Worm (Caenorhabditis elegans) whole organism, L4 larva: ENCODE results near the gene sru-35.

Experiments
- F10B5.3 ChIP-seq: sonication (generic microtip); optimal IDR thresholded peaks from 2 replicates; lab custom pipeline; 2016; ENCODE audit warnings: mild to moderate bottlenecking, missing genetic modification characterization, missing compliant biosample characterization
- F26F4.8 ChIP-seq: fragments of 200-800 bp; sonication (Bioruptor generic); conservative IDR thresholded peaks from 2 replicates; pipeline ENCODE4 v1.3.6; 2022; ENCODE audit warnings: missing genetic modification characterization, missing compliant biosample characterization
- F37D6.2 ChIP-seq: sonication (generic microtip); optimal IDR thresholded peaks from 2 replicates; lab custom pipeline; 2016; ENCODE audit warnings: mild to moderate bottlenecking, missing genetic modification characterization, missing compliant biosample characterization
- F44E2.7 ChIP-seq: fragments of 200-800 bp; sonication (Bioruptor generic); IDR thresholded peaks from 2 replicates; pipeline ENCODE4 v2.1.2; 2022; ENCODE audit warnings: missing genetic modification characterization, missing compliant biosample characterization
- Y105C5A.15 ChIP-seq: fragments of 200-800 bp; sonication (Bioruptor generic); IDR thresholded peaks from 2 replicates; pipeline ENCODE4 v1.3.6; 2022; ENCODE audit warnings: missing genetic modification characterization, missing compliant biosample characterization
- Y5F2A.4 ChIP-seq: fragments of 200-800 bp; sonication (Bioruptor generic); optimal IDR thresholded peaks from 2 replicates; lab custom pipeline; 2018; ENCODE audit warnings: mild to moderate bottlenecking, missing genetic modification characterization, missing compliant biosample characterization
- Y75B8A.6 ChIP-seq: fragments of 200-800 bp; sonication (Bioruptor generic); IDR thresholded peaks from 2 replicates; pipeline ENCODE4 v1.3.6; 2022; ENCODE audit warnings: missing genetic modification reagents, missing genetic modification characterization, missing compliant biosample characterization
- ZK546.5 ChIP-seq, 2 experiments: sonication (generic microtip); optimal IDR thresholded peaks; 2 replicates each; lab custom pipeline; 2017; ENCODE audit warnings: missing biosample characterization in 2 of 2, missing genetic modification characterization in 2 of 2
- ama-1 ChIP-seq: fragments of 150-350 bp; optimal IDR thresholded peaks from 2 replicates; lab custom pipeline; 2014; ENCODE audit warnings: inconsistent platforms, mixed read lengths
- ceh-28 ChIP-seq: fragments of 150-350 bp; optimal IDR thresholded peaks from 2 replicates; lab custom pipeline; 2014; ENCODE audit warnings: missing biosample characterization, missing genetic modification reagents, missing genetic modification characterization
- ceh-32 ChIP-seq: sonication (generic microtip); optimal IDR thresholded peaks from 2 replicates; lab custom pipeline; 2016; ENCODE audit warnings: mild to moderate bottlenecking, missing genetic modification characterization, missing compliant biosample characterization; ENCODE audit not compliant: poor library complexity
- ceh-44 ChIP-seq: fragments of 200-800 bp; sonication (Bioruptor generic); IDR thresholded peaks from 2 replicates; pipeline ENCODE4 v1.3.6; 2022; ENCODE audit warnings: missing genetic modification reagents, missing genetic modification characterization, missing compliant biosample characterization
- ceh-82 ChIP-seq: sonication (generic microtip); optimal IDR thresholded peaks from 2 replicates; lab custom pipeline; 2017; ENCODE audit warnings: missing biosample characterization, missing genetic modification characterization
- ces-1 ChIP-seq: fragments of 150-350 bp; sonication (generic microtip); optimal IDR thresholded peaks from 4 replicates; lab custom pipeline; 2014; ENCODE audit warnings: missing biosample characterization, missing genetic modification reagents, missing genetic modification characterization
- ctbp-1 ChIP-seq: fragments of 200-800 bp; sonication (Bioruptor generic); IDR thresholded peaks from 2 replicates; pipeline ENCODE4 v1.3.6; 2022; ENCODE audit warnings: missing genetic modification reagents, missing genetic modification characterization, missing compliant biosample characterization
- daf-8 ChIP-seq: fragments of 200-800 bp; sonication (Bioruptor generic); IDR thresholded peaks from 2 replicates; pipeline ENCODE4 v1.3.6; 2022; ENCODE audit warnings: missing genetic modification characterization, missing compliant biosample characterization
- dpl-1 ChIP-seq: fragments of 150-350 bp; optimal IDR thresholded peaks from 2 replicates; lab custom pipeline; 2014; ENCODE audit warnings: missing biosample characterization, missing genetic modification reagents, missing genetic modification characterization
- egl-27 ChIP-seq: sonication (generic microtip); optimal IDR thresholded peaks from 3 replicates; lab custom pipeline; 2017; ENCODE audit warnings: missing biosample characterization, missing genetic modification reagents, missing genetic modification characterization
- egl-43 ChIP-seq: fragments of 200-800 bp; sonication (Bioruptor generic); IDR thresholded peaks from 2 replicates; pipeline ENCODE4 v1.3.6; 2022; ENCODE audit warnings: missing genetic modification reagents, missing genetic modification characterization, missing compliant biosample characterization
- fkh-10 ChIP-seq: fragments of 150-350 bp; optimal IDR thresholded peaks from 2 replicates; lab custom pipeline; 2014; ENCODE audit warnings: missing biosample characterization, missing genetic modification reagents, missing genetic modification characterization
- fos-1 ChIP-seq: fragments of 150-350 bp; optimal IDR thresholded peaks from 2 replicates; lab custom pipeline; 2014; ENCODE audit warnings: missing biosample characterization, missing genetic modification characterization
- gei-8 ChIP-seq: fragments of 200-800 bp; sonication (Bioruptor generic); optimal IDR thresholded peaks from 2 replicates; lab custom pipeline; 2018; ENCODE audit warnings: mild to moderate bottlenecking, missing genetic modification characterization, missing compliant biosample characterization
- hif-1 ChIP-seq, 2 experiments: sonication (generic microtip); optimal IDR thresholded peaks; 2 replicates each; lab custom pipeline; 2016 to 2017; ENCODE audit warnings: missing compliant biosample characterization in 2 of 2, missing genetic modification characterization in 2 of 2, missing genetic modification reagents in 2 of 2, missing genotype in 2 of 2, mild to moderate bottlenecking in 1 of 2
- hlh-11 ChIP-seq: fragments of 200-800 bp; sonication (Bioruptor generic); optimal IDR thresholded peaks from 2 replicates; lab custom pipeline; 2018; ENCODE audit warnings: mild to moderate bottlenecking, missing genetic modification characterization, missing compliant biosample characterization
- jun-1 ChIP-seq: fragments of 150-350 bp; optimal IDR thresholded peaks from 2 replicates; lab custom pipeline; 2014; ENCODE audit warnings: missing biosample characterization, missing genetic modification reagents, missing genetic modification characterization
- lim-7 ChIP-seq: fragments of 200-800 bp; sonication (Bioruptor generic); IDR thresholded peaks from 2 replicates; pipeline ENCODE4 v1.3.6; 2022; ENCODE audit warnings: missing genetic modification characterization, missing compliant biosample characterization
- lin-13 ChIP-seq: fragments of 150-350 bp; optimal IDR thresholded peaks from 2 replicates; lab custom pipeline; 2014; ENCODE audit warnings: missing biosample characterization, missing genetic modification reagents, missing genetic modification characterization
- lin-29 ChIP-seq: fragments of 200-800 bp; sonication (Bioruptor generic); IDR thresholded peaks from 2 replicates; pipeline ENCODE4 v1.3.6; 2022; ENCODE audit warnings: missing genetic modification reagents, missing genetic modification characterization, missing compliant biosample characterization
- lir-3 ChIP-seq: sonication (generic microtip); optimal IDR thresholded peaks from 2 replicates; lab custom pipeline; 2016; ENCODE audit warnings: mild to moderate bottlenecking, missing genetic modification characterization, missing compliant biosample characterization
- madf-9 ChIP-seq: fragments of 200-800 bp; sonication (Bioruptor generic); conservative IDR thresholded peaks from 2 replicates; pipeline ENCODE4 v1.3.6; 2022; ENCODE audit warnings: missing genetic modification reagents, missing genetic modification characterization, missing compliant biosample characterization
- mdl-1 ChIP-seq, 2 experiments: fragments of 150-350 bp in 1 of 2; sonication (generic microtip) in 1 of 2; optimal IDR thresholded peaks; 2 replicates each; lab custom pipeline; 2014 to 2017; ENCODE audit warnings: missing biosample characterization in 2 of 2, missing genetic modification characterization in 2 of 2
- mdt-29 ChIP-seq: fragments of 200-800 bp; sonication (Bioruptor generic); IDR thresholded peaks from 2 replicates; pipeline ENCODE4 v1.3.6; 2022; ENCODE audit warnings: missing genetic modification reagents, missing genetic modification characterization, missing compliant biosample characterization
- mep-1 ChIP-seq: fragments of 150-350 bp; sonication (generic microtip); optimal IDR thresholded peaks from 3 replicates; lab custom pipeline; 2014; ENCODE audit warnings: missing biosample characterization, missing genetic modification characterization
- mxl-3 ChIP-seq: fragments of 200-800 bp; sonication (Bioruptor generic); optimal IDR thresholded peaks from 2 replicates; lab custom pipeline; 2018; ENCODE audit warnings: mild to moderate bottlenecking, missing genetic modification characterization, missing compliant biosample characterization
- nhr-10 ChIP-seq: fragments of 150-350 bp; optimal IDR thresholded peaks from 2 replicates; lab custom pipeline; 2014; ENCODE audit warnings: missing biosample characterization, missing genetic modification characterization
- nhr-237 ChIP-seq: sonication (generic microtip); optimal IDR thresholded peaks from 2 replicates; lab custom pipeline; 2017; ENCODE audit warnings: missing biosample characterization, missing genetic modification characterization
- nhr-42 ChIP-seq: fragments of 200-800 bp; sonication (Bioruptor generic); IDR thresholded peaks from 2 replicates; pipeline ENCODE4 v1.3.6; 2022; ENCODE audit warnings: missing genetic modification characterization, missing compliant biosample characterization
- nhr-6 ChIP-seq: fragments of 150-350 bp; optimal IDR thresholded peaks from 2 replicates; lab custom pipeline; 2014; ENCODE audit warnings: missing biosample characterization, missing genetic modification characterization
- nhr-77 ChIP-seq: fragments of 150-350 bp; optimal IDR thresholded peaks from 2 replicates; lab custom pipeline; 2014; ENCODE audit warnings: missing biosample characterization, missing genetic modification characterization
- php-3 ChIP-seq: fragments of 200-800 bp; sonication (Bioruptor generic); IDR thresholded peaks from 2 replicates; pipeline ENCODE4 v1.3.6; 2022; ENCODE audit warnings: missing genetic modification reagents, missing genetic modification characterization, missing compliant biosample characterization
- pqm-1 ChIP-seq: sonication (generic microtip); optimal IDR thresholded peaks from 2 replicates; lab custom pipeline; 2017; ENCODE audit warnings: missing biosample characterization, missing genetic modification characterization
- rbr-2 ChIP-seq: sonication (generic microtip); optimal IDR thresholded peaks from 2 replicates; lab custom pipeline; 2016; ENCODE audit warnings: missing genotype, missing genetic modification characterization, missing compliant biosample characterization
- sdz-12 ChIP-seq: fragments of 200-800 bp; sonication (Bioruptor generic); optimal IDR thresholded peaks from 2 replicates; lab custom pipeline; 2018; ENCODE audit warnings: mild to moderate bottlenecking, missing genetic modification characterization, missing compliant biosample characterization
- skn-1 ChIP-seq: fragments of 150-350 bp; optimal IDR thresholded peaks from 2 replicates; lab custom pipeline; 2014; ENCODE audit warnings: missing biosample characterization, missing genetic modification characterization
- spr-3 ChIP-seq: fragments of 200-800 bp; sonication (Bioruptor generic); optimal IDR thresholded peaks from 2 replicates; lab custom pipeline; 2018; ENCODE audit warnings: mild to moderate bottlenecking, missing genetic modification characterization, missing compliant biosample characterization
- tra-1 ChIP-seq: fragments of 200-800 bp; sonication (Bioruptor generic); IDR thresholded peaks from 2 replicates; pipeline ENCODE4 v1.3.6; 2022; ENCODE audit warnings: missing genetic modification reagents, missing genetic modification characterization, missing compliant biosample characterization
- vab-7 ChIP-seq: fragments of 200-800 bp; sonication (Bioruptor generic); IDR thresholded peaks from 2 replicates; pipeline ENCODE4 v1.3.6; 2022; ENCODE audit warnings: missing genetic modification reagents, missing genetic modification characterization, missing compliant biosample characterization

The sru-35 gene

ce11 chrIV:8830591-8830990, 40.5 kb upstream of the sru-35 start, which contains the start of gene T28C6.8 (continued):
- TF ChIP-seq F10B5.3 (tag; lab: Kevin White, UChicago) (no peak), tra-1 (GFP tag; lab: Robert Waterston, UW) (no peak), mxl-3 (GFP tag; lab: Kevin White, UChicago) (peak; percentile 83), egl-43 (GFP tag; lab: Robert Waterston, UW) (no peak), nhr-6 (tag; lab: Kevin White, UChicago) (no peak), mdt-29 (GFP tag; lab: Robert Waterston, UW) (no peak), ama-1 (lab: Kevin White, UChicago) (no peak), hlh-11 (tag; lab: Kevin White, UChicago) (peak; percentile 84)

DNA sequence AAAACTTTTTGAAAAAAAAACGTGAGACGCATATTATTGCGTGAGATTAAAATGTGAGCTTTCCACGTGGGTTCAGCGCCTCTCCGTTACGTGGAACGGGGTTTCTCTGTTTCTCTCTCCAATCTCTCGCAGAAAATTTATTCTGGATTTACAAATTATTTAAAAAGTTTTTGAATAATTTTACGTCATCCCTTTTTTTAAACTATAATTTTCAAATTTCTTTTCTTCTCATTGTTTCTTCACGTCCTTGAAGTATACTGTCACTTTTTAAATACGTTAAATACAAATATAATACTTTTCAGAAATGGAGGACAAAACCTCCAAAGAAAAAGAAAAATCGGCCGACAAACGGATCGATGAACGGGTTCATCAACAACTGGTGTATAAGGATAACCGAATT, 37.5 kb upstream of the sru-35 start, which contains the start of gene T28C6.7:
T28C6.7 (plus strand) TSS at position 301 of the 400 bp plus-strand sequence.
- TF ChIP-seq lin-13 (GFP tag; lab: Kevin White, UChicago) (no peak), ces-1 (GFP tag; lab: Kevin White, UChicago) (no peak), php-3 (GFP tag; lab: Robert Waterston, UW) (no peak), sdz-12 (GFP tag; lab: Kevin White, UChicago) (no peak), Y5F2A.4 (GFP tag; lab: Kevin White, UChicago) (no peak)
- TF ChIP-seq, all 104 proteins: peak for 0

DNA sequence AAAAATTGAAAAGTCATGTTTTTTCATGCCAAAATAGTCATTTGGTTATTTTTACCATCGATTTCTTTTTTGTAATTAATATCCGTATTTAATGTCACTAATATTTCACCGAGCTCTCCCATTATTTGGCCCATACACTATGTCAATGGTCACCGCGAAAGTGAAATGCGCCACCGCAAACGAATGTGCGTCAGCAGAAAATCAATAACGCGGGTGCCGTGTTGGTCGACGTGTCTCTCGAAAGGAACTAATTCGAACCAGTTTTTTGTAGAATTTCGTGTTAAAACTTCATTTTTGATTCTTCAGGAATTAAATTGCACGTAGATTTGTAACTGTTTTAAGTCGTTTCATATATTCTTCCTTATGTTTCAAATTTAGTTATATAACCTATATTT, 36.6 kb upstream of the sru-35 start:
- peak in 1 of 2 experiments; percentile 21 for TF ChIP-seq hif-1 (tag; optimal IDR thresholded peaks at IDR 0.05; lab: Kevin White, UChicago)
- TF ChIP-seq egl-27: no peak
- no peak for TF ChIP-seq ctbp-1 (GFP tag; lab: Robert Waterston, UW)
- TF ChIP-seq mdl-1 (tag; optimal IDR thresholded peaks at IDR 0.05; lab: Kevin White, UChicago): no peak
- TF ChIP-seq gei-8 (GFP tag; lab: Kevin White, UChicago): no peak
- no peak for TF ChIP-seq daf-8 (GFP tag; lab: Robert Waterston, UW)
- no peak for TF ChIP-seq nhr-42 (GFP tag; lab: Robert Waterston, UW)
- TF ChIP-seq mxl-3 (GFP tag; lab: Kevin White, UChicago): no peak
- no peak for TF ChIP-seq madf-9 (GFP tag; lab: Robert Waterston, UW)
- no peak for TF ChIP-seq nhr-77 (tag; lab: Kevin White, UChicago)
- TF ChIP-seq egl-43 (GFP tag; lab: Robert Waterston, UW): no peak
- TF ChIP-seq F10B5.3 (tag; lab: Kevin White, UChicago): no peak
- TF ChIP-seq pqm-1 (tag; lab: Kevin White, UChicago): no peak
- TF ChIP-seq skn-1 (tag; lab: Kevin White, UChicago): no peak
- TF ChIP-seq nhr-237 (tag; lab: Kevin White, UChicago): no peak
- TF ChIP-seq F44E2.7 (GFP tag; lab: Robert Waterston, UW): no peak
- TF ChIP-seq fkh-10 (GFP tag; lab: Kevin White, UChicago): no peak
- TF ChIP-seq ceh-44: no peak
- no peak for TF ChIP-seq lim-7
- TF ChIP-seq spr-3 (GFP tag; lab: Kevin White, UChicago): no peak
- TF ChIP-seq ceh-82 (tag; lab: Kevin White, UChicago): no peak
- no peak for TF ChIP-seq Y105C5A.15 (GFP tag; lab: Robert Waterston, UW)
- no peak for TF ChIP-seq mdt-29 (GFP tag; lab: Robert Waterston, UW)
- peak; percentile 44 for TF ChIP-seq dpl-1 (GFP tag; lab: Kevin White, UChicago)
- TF ChIP-seq nhr-6 (tag; lab: Kevin White, UChicago): no peak
- TF ChIP-seq vab-7 (GFP tag; lab: Robert Waterston, UW): no peak; the same call in 1 of the 2 replicates
- no peak for TF ChIP-seq lir-3
- peak; percentile 31 for TF ChIP-seq ceh-28
- TF ChIP-seq ZK546.5 (tag; optimal IDR thresholded peaks at IDR 0.05; lab: Kevin White, UChicago): no peak
- TF ChIP-seq jun-1 (tag; lab: Kevin White, UChicago): no peak
- no peak for TF ChIP-seq nhr-10 (tag; lab: Kevin White, UChicago)
- peak; percentile 16 for TF ChIP-seq mep-1
- no peak for TF ChIP-seq lin-29 (GFP tag; lab: Robert Waterston, UW)
- TF ChIP-seq fos-1 (tag; lab: Kevin White, UChicago): no peak
- TF ChIP-seq hlh-11 (tag; lab: Kevin White, UChicago): peak; percentile 22
- no peak for TF ChIP-seq ceh-32 (tag; lab: Kevin White, UChicago)
- TF ChIP-seq F37D6.2: no peak
- TF ChIP-seq rbr-2 (tag; lab: Kevin White, UChicago): peak; percentile 31
- no peak for TF ChIP-seq F26F4.8 (GFP tag; lab: Robert Waterston, UW)
- TF ChIP-seq Y75B8A.6 (GFP tag; lab: Robert Waterston, UW): no peak
- no peak for TF ChIP-seq ces-1 (GFP tag; lab: Kevin White, UChicago)
- no peak for TF ChIP-seq Y5F2A.4 (GFP tag; lab: Kevin White, UChicago)
